Worm (Caenorhabditis elegans) whole organism, dauer: ENCODE data around the gene lips-3.

Source experiments
- unc-62 ChIP-seq: sonication (generic microtip); optimal IDR thresholded peaks from 2 replicates; lab custom pipeline; 2017; ENCODE audit warnings: missing biosample characterization, missing genetic modification reagents, missing genetic modification characterization

Gene lips-3

ce11 chrIII:4612334-4612953, 3.9 kb upstream of the lips-3 start, which contains the start of gene sel-2:
TSS of gene sel-2 (minus strand) at chrIII:4612384.
- no peak for TF ChIP-seq unc-62 (GFP tag; lab: Kevin White, UChicago)

- no peak for TF ChIP-seq unc-62 (GFP tag; lab: Kevin White, UChicago)
Measured at ce11 chrIII:4622375-4623130, 6.2 kb downstream of the lips-3 start, which contains the start of gene lron-5. TSS of gene lron-5 (plus strand) at chrIII:4623029.

- TF ChIP-seq unc-62 (GFP tag; lab: Kevin White, UChicago) = no peak
Measured at ce11 chrIII:4626148-4626922, 10.0 kb downstream of the lips-3 start.

- no peak for TF ChIP-seq unc-62 (GFP tag; lab: Kevin White, UChicago)
Measured at ce11 chrIII:4628165-4628564, 11.8 kb downstream of the lips-3 start, which contains the start of gene clec-151. TSS of gene clec-151 (plus strand) at chrIII:4628465.

- TF ChIP-seq unc-62 (GFP tag; lab: Kevin White, UChicago) = no peak
Measured at ce11 chrIII:4634947-4635346, 18.6 kb downstream of the lips-3 start, which contains the start of gene clec-153. TSS of gene clec-153 (plus strand) at chrIII:4635247.

- no peak for TF ChIP-seq unc-62 (GFP tag; lab: Kevin White, UChicago)
Measured at ce11 chrIII:4643262-4643661, 26.9 kb downstream of the lips-3 start, which contains the start of gene pfas-1. TSS of gene pfas-1 (minus strand) at chrIII:4643310.

ce11 chrIII:4646246-4646645, 29.9 kb downstream of the lips-3 start, which contains the start of gene pqn-29:
TSS of gene pqn-29 (minus strand) at chrIII:4646346.
- no peak for TF ChIP-seq unc-62 (GFP tag; lab: Kevin White, UChicago)

- TF ChIP-seq unc-62 (GFP tag; lab: Kevin White, UChicago) = no peak
Measured at ce11 chrIII:4647341-4647740, 31.0 kb downstream of the lips-3 start.

ce11 chrIII:4647878-4648277, 31.6 kb downstream of the lips-3 start, which contains the start of gene T23F11.6:
TSS of gene T23F11.6 (minus strand) at chrIII:4647922.
- no peak for TF ChIP-seq unc-62 (GFP tag; lab: Kevin White, UChicago)

- TF ChIP-seq unc-62 (GFP tag; lab: Kevin White, UChicago) = no peak
Measured at ce11 chrIII:4649363-4649768, 33.0 kb downstream of the lips-3 start.

- no peak for TF ChIP-seq unc-62 (GFP tag; lab: Kevin White, UChicago)
Measured at ce11 chrIII:4649811-4650544, 33.6 kb downstream of the lips-3 start, which contains the start of gene ppm-2. TSS of gene ppm-2 (plus strand) at chrIII:4650494.

ce11 chrIII:4653374-4653773, 37.0 kb downstream of the lips-3 start:
- no peak for TF ChIP-seq unc-62 (GFP tag; lab: Kevin White, UChicago)

- TF ChIP-seq unc-62 (GFP tag; lab: Kevin White, UChicago) = no peak
Measured at ce11 chrIII:4653912-4654311, 37.6 kb downstream of the lips-3 start.

ce11 chrIII:4655402-4655801, 39.1 kb downstream of the lips-3 start, which contains the start of gene T23F11.2:
TSS of gene T23F11.2 (minus strand) at chrIII:4655502.
- TF ChIP-seq unc-62 (GFP tag; lab: Kevin White, UChicago) = no peak

ce11 chrIII:4656415-4656814, 40.1 kb downstream of the lips-3 start:
- TF ChIP-seq unc-62 (GFP tag; lab: Kevin White, UChicago) = no peak
